Fruit fly (Drosophila melanogaster) whole organism, wandering third instar larva: ENCODE results near the gene Cubn2.

Source experiments
- Abd-B ChIP-seq: fragments of >200 bp; optimal IDR thresholded peaks from 2 replicates; lab custom pipeline; 2017; ENCODE audit warnings: missing biosample characterization, missing genetic modification characterization
- CG9705 ChIP-seq: fragments of 200-800 bp; sonication (Bioruptor generic); optimal IDR thresholded peaks from 2 replicates; lab custom pipeline; 2018; ENCODE audit warnings: missing biosample characterization, mild to moderate bottlenecking, missing genetic modification characterization
- CrebA ChIP-seq: fragments of 200-800 bp; sonication (Bioruptor generic); optimal IDR thresholded peaks from 2 replicates; lab custom pipeline; 2016; ENCODE audit warnings: missing biosample characterization, mild to moderate bottlenecking, missing genetic modification characterization, borderline replicate concordance
- Dfd ChIP-seq: fragments of >200 bp; optimal IDR thresholded peaks from 2 replicates; lab custom pipeline; 2017; ENCODE audit warnings: missing biosample characterization, missing genetic modification characterization
- Dif ChIP-seq: fragments of 200-275, 200-300 bp; sonication (Bioruptor generic); optimal IDR thresholded peaks from 2 replicates; lab custom pipeline; 2018; ENCODE audit warnings: missing biosample characterization, missing genetic modification characterization; ENCODE audit not compliant: partially characterized antibody
- GATAd ChIP-seq: sonication (Bioruptor generic); optimal IDR thresholded peaks from 2 replicates; lab custom pipeline; 2016; ENCODE audit warnings: missing biosample characterization, missing genetic modification characterization
- HLH106 ChIP-seq: fragments of 200-800 bp; optimal IDR thresholded peaks from 3 replicates; lab custom pipeline; 2019; ENCODE audit warnings: missing biosample characterization, mild to moderate bottlenecking, missing genetic modification characterization, moderate library complexity
- Hnf4 ChIP-seq: fragments of 200-800 bp; sonication (Bioruptor generic); optimal IDR thresholded peaks from 2 replicates; lab custom pipeline; 2016; ENCODE audit warnings: missing biosample characterization, mild to moderate bottlenecking, missing genetic modification characterization
- Hr78 ChIP-seq: fragments of >200 bp; optimal IDR thresholded peaks from 2 replicates; lab custom pipeline; 2017; ENCODE audit warnings: missing biosample characterization, missing genetic modification characterization
- Hr83 ChIP-seq: fragments of 200-300 bp; sonication (Bioruptor generic); optimal IDR thresholded peaks from 2 replicates; lab custom pipeline; 2016; ENCODE audit warnings: missing biosample characterization, mild to moderate bottlenecking, missing genetic modification characterization, moderate library complexity; ENCODE audit not compliant: poor library complexity, severe bottlenecking
- Jra ChIP-seq: sonication (Bioruptor generic); optimal IDR thresholded peaks from 2 replicates; lab custom pipeline; 2016; ENCODE audit warnings: missing biosample characterization, missing genetic modification characterization
- Mio ChIP-seq: sonication (Bioruptor generic); optimal IDR thresholded peaks from 2 replicates; lab custom pipeline; 2016; ENCODE audit warnings: missing biosample characterization, missing genetic modification characterization
- N ChIP-seq: fragments of >200 bp; optimal IDR thresholded peaks from 2 replicates; lab custom pipeline; 2018; ENCODE audit warnings: missing biosample characterization, missing external identifiers, missing genetic modification characterization
- OdsH ChIP-seq: fragments of 200-800 bp; sonication (Bioruptor generic); optimal IDR thresholded peaks from 2 replicates; lab custom pipeline; 2016; ENCODE audit warnings: missing biosample characterization, mild to moderate bottlenecking, missing genetic modification characterization
- Rel ChIP-seq, 2 experiments: fragments of 200-800 bp; sonication (Bioruptor generic) in 1 of 2; optimal IDR thresholded peaks; 2 replicates in 1 of 2; 3 replicates in 1 of 2; lab custom pipeline; 2016 to 2019; ENCODE audit warnings: mild to moderate bottlenecking in 2 of 2, missing biosample characterization in 2 of 2, missing genetic modification characterization in 2 of 2, moderate library complexity in 1 of 2
- Sp1 ChIP-seq: fragments of 200-800 bp; sonication (Bioruptor generic); optimal IDR thresholded peaks from 3 replicates; lab custom pipeline; 2019; ENCODE audit warnings: missing biosample characterization, mild to moderate bottlenecking, missing genetic modification characterization, moderate library complexity
- Vsx2 ChIP-seq: fragments of 200-300, 225-300 bp; sonication (Bioruptor generic); optimal IDR thresholded peaks from 2 replicates; lab custom pipeline; 2018; ENCODE audit warnings: missing biosample characterization, missing genetic modification characterization; ENCODE audit not compliant: partially characterized antibody
- br ChIP-seq: fragments of 200-800 bp; sonication (Bioruptor generic); optimal IDR thresholded peaks from 2 replicates; lab custom pipeline; 2016; ENCODE audit warnings: missing biosample characterization, missing genetic modification characterization
- brk ChIP-seq: fragments of 200-800 bp; sonication (Bioruptor generic); optimal IDR thresholded peaks from 2 replicates; lab custom pipeline; 2016; ENCODE audit warnings: missing biosample characterization, mild to moderate bottlenecking, missing genetic modification characterization
- dl ChIP-seq, 2 experiments: fragments of 175-275, 200-275 bp in 1 of 2; fragments of 200-275 bp in 1 of 2; sonication (Bioruptor generic); optimal IDR thresholded peaks; lab custom pipeline; 2018; ENCODE audit warnings: mild to moderate bottlenecking in 2 of 2, missing biosample characterization in 2 of 2, missing genetic modification characterization in 2 of 2, moderate library complexity in 2 of 2; ENCODE audit not compliant: partially characterized antibody in 2 of 2, insufficient read depth in 1 of 2
- dsf ChIP-seq: sonication (Bioruptor generic); optimal IDR thresholded peaks from 2 replicates; lab custom pipeline; 2016; ENCODE audit warnings: missing biosample characterization, missing genetic modification characterization, borderline replicate concordance
- ey ChIP-seq: fragments of 200-800 bp; sonication (Bioruptor generic); optimal IDR thresholded peaks from 2 replicates; lab custom pipeline; 2016; ENCODE audit warnings: missing biosample characterization, missing genetic modification characterization
- foxo ChIP-seq, 2 experiments: fragments of 200-800 bp; sonication (Bioruptor generic); optimal IDR thresholded peaks; 2 replicates in 1 of 2; 3 replicates in 1 of 2; lab custom pipeline; 2016 to 2017; ENCODE audit warnings: missing biosample characterization in 2 of 2, missing genetic modification characterization in 2 of 2
- fru ChIP-seq: fragments of 200-800 bp; sonication (Bioruptor generic); optimal IDR thresholded peaks from 3 replicates; lab custom pipeline; 2016; ENCODE audit warnings: missing biosample characterization, mild to moderate bottlenecking, missing genetic modification characterization
- h ChIP-seq: fragments of 200-800 bp; sonication (Bioruptor generic); optimal IDR thresholded peaks from 3 replicates; lab custom pipeline; 2016; ENCODE audit warnings: missing biosample characterization, mild to moderate bottlenecking, missing genetic modification characterization
- jim ChIP-seq: fragments of 175-275, 200-325 bp; sonication (Bioruptor generic); optimal IDR thresholded peaks from 2 replicates; lab custom pipeline; 2016; ENCODE audit warnings: missing biosample characterization, mild to moderate bottlenecking, missing genetic modification characterization
- pan ChIP-seq: fragments of >200 bp; optimal IDR thresholded peaks from 2 replicates; lab custom pipeline; 2017
- psq ChIP-seq: fragments of 200-800 bp; sonication (Bioruptor generic); optimal IDR thresholded peaks from 3 replicates; lab custom pipeline; 2017; ENCODE audit warnings: missing biosample characterization, mild to moderate bottlenecking, missing genetic modification characterization, moderate library complexity
- rgr ChIP-seq: fragments of 200-800 bp; sonication (Bioruptor generic); optimal IDR thresholded peaks from 3 replicates; lab custom pipeline; 2016; ENCODE audit warnings: missing biosample characterization, mild to moderate bottlenecking, missing genetic modification characterization
- sage ChIP-seq: fragments of 200-800 bp; sonication (Bioruptor generic); optimal IDR thresholded peaks from 2 replicates; lab custom pipeline; 2016; ENCODE audit warnings: missing biosample characterization, mild to moderate bottlenecking, missing genetic modification characterization
- sv ChIP-seq: fragments of 200-800 bp; sonication (Bioruptor generic); optimal IDR thresholded peaks from 3 replicates; lab custom pipeline; 2016; ENCODE audit warnings: missing biosample characterization, missing genetic modification characterization
- usp ChIP-seq: fragments of >200 bp; optimal IDR thresholded peaks from 2 replicates; lab custom pipeline; 2017; ENCODE audit warnings: missing biosample characterization, missing genetic modification characterization
- woc ChIP-seq: sonication (Bioruptor generic); optimal IDR thresholded peaks from 2 replicates; lab custom pipeline; 2016; ENCODE audit warnings: missing biosample characterization, mild to moderate bottlenecking, missing genetic modification characterization

The Cubn2 gene

dm6 chr3L:11785291-11785690, 29.3 kb downstream of the Cubn2 start:
- TF ChIP-seq Jra (GFP tag; lab: Kevin White, UChicago) (no peak), OdsH (GFP tag; lab: Kevin White, UChicago) (peak; percentile 27), ey (peak; percentile 48), fru (peak; percentile 41), rgr (peak; percentile 56)

dm6 chr3L:11777348-11777958, 37.1 kb downstream of the Cubn2 start:
- no peak for TF ChIP-seq GATAd
- TF ChIP-seq foxo (GFP tag; optimal IDR thresholded peaks at IDR 0.05; lab: Kevin White, UChicago) = peak in 1 of 2 experiments; percentile 27
- TF ChIP-seq Dif (GFP tag; lab: Kevin White, UChicago) = no peak
- TF ChIP-seq fru = peak; percentile 34
- peak; percentile 15 for TF ChIP-seq OdsH (GFP tag; lab: Kevin White, UChicago)
- TF ChIP-seq h = peak; percentile 57
- no peak for TF ChIP-seq usp
- TF ChIP-seq Hr83 (GFP tag; lab: Kevin White, UChicago) = peak; percentile 50
- TF ChIP-seq Hnf4 = no peak
- peak; percentile 22 for TF ChIP-seq rgr
- TF ChIP-seq CG9705 (GFP tag; lab: Kevin White, UChicago) = no peak
- TF ChIP-seq Jra (GFP tag; lab: Kevin White, UChicago) = peak; percentile 34
- TF ChIP-seq Sp1 (GFP tag; lab: Kevin White, UChicago) = no peak
- no peak for TF ChIP-seq sage (GFP tag; lab: Kevin White, UChicago)

dm6 chr3L:11776731-11777130, 37.8 kb downstream of the Cubn2 start, which contains the start of gene CG14131:
TSS of gene CG14131 (plus strand) at chr3L:11777073.
- TF ChIP-seq br (GFP tag; lab: Kevin White, UChicago) (peak; percentile 33), CrebA (GFP tag; lab: Kevin White, UChicago) (peak; percentile 8), h (peak; percentile 34), woc (GFP tag; lab: Kevin White, UChicago) (no peak), Dif (GFP tag; lab: Kevin White, UChicago) (peak; percentile 57)

dm6 chr3L:11774401-11774800, 40.2 kb downstream of the Cubn2 start, which contains the start of gene Tim13:
TSS of gene Tim13 (minus strand) at chr3L:11774501.
- TF ChIP-seq ey (no peak), dl (GFP tag; optimal IDR thresholded peaks at IDR 0.05; lab: Kevin White, UChicago; ENCODE audit: insufficient read depth in 1 of 2, partially characterized antibody in 2 of 2) (no peak), GATAd (no peak), Sp1 (GFP tag; lab: Kevin White, UChicago) (no peak), pan (no peak), Abd-B (GFP tag; lab: Kevin White, UChicago) (no peak), Hr78 (GFP tag; lab: Kevin White, UChicago) (no peak), fru (no peak), Dfd (GFP tag; lab: Kevin White, UChicago) (no peak), OdsH (GFP tag; lab: Kevin White, UChicago) (no peak), Rel (GFP tag; optimal IDR thresholded peaks at IDR 0.05; lab: Kevin White, UChicago) (no peak), Rel (tag; optimal IDR thresholded peaks at IDR 0.05; lab: Kevin White, UChicago) (no peak), brk (GFP tag; lab: Kevin White, UChicago) (no peak), br (GFP tag; lab: Kevin White, UChicago) (no peak), psq (GFP tag; lab: Kevin White, UChicago) (no peak), dsf (GFP tag; lab: Kevin White, UChicago) (no peak), rgr (no peak)
- TF ChIP-seq, all 38 proteins: peak for 0

- no peak for TF ChIP-seq Dfd (GFP tag; lab: Kevin White, UChicago)
These were observed 40.8 kb downstream of the Cubn2 start for dm6 chr3L:11773796-11774195.

- TF ChIP-seq Vsx2 (GFP tag; lab: Kevin White, UChicago) (peak; percentile 34), psq (GFP tag; lab: Kevin White, UChicago) (no peak), Mio (GFP tag; lab: Kevin White, UChicago) (no peak), HLH106 (tag; lab: Kevin White, UChicago) (no peak), N (no peak), jim (GFP tag; lab: Kevin White, UChicago) (no peak), pan (no peak), CG9705 (GFP tag; lab: Kevin White, UChicago) (no peak), dl (GFP tag; optimal IDR thresholded peaks at IDR 0.05; lab: Kevin White, UChicago; ENCODE audit: insufficient read depth in 1 of 2, partially characterized antibody in 2 of 2) (peak in 1 of 2 experiments; percentile 8), Hr78 (GFP tag; lab: Kevin White, UChicago) (no peak), Dif (GFP tag; lab: Kevin White, UChicago) (peak; percentile 29), Jra (GFP tag; lab: Kevin White, UChicago) (no peak), brk (GFP tag; lab: Kevin White, UChicago) (no peak), sage (GFP tag; lab: Kevin White, UChicago) (no peak), sv (GFP tag; lab: Kevin White, UChicago) (no peak), Sp1 (GFP tag; lab: Kevin White, UChicago) (no peak), Hr83 (GFP tag; lab: Kevin White, UChicago) (no peak), Hnf4 (no peak), h (peak; percentile 1)
These were observed 41.9 kb downstream of the Cubn2 start for dm6 chr3L:11772608-11773017.
